Fruit fly (Drosophila melanogaster): Measurements from ENCODE around the gene CG9801.
A peak's percentile ranks its signal among the peaks of the same experiment; 100 is the strongest.

CG9801 gene

DNA sequence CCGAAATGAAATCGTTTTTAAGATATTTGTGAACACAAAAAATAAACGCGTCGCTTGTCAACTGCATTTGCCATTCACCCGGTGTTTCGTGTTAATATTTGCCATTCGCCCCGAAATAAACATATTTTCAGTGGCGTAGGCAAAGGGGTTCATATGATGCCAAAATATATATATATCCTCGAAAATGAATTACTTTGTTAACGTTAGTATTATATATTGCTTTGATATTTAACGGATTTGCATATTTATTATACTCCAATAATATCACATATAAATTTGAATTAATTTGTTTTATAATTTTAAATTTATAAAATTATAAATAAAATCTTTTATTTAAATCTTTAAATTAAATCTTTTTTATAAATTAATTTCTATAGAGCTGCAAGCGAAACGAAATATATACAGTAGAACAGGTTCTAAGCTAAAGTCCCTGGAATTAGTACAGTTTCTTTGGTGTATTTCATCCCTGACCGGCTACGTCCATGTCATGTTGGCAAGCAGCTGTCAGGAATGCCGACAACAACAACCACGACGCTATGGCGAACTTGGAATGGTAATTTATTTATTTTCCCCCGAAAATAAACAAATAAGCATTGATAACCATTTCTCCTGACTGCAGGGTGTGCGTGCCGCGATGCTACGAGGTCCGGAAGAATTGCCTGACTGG is 15.7 kb downstream of the CG9801 start, which contains the start of the genes M1BP and CG8202 (continued):
- TF ChIP-seq gcm (GFP tag; optimal IDR thresholded peaks at IDR 0.05) (peak; percentile 94), HmgD (GFP tag; optimal IDR thresholded peaks at IDR 0.05) (no peak), Jarid2 (GFP tag; optimal IDR thresholded peaks at IDR 0.05) (no peak), CG10209 (GFP tag; optimal IDR thresholded peaks at IDR 0.05) (peak; percentile 90), CG9797 (GFP tag; optimal IDR thresholded peaks at IDR 0.05) (peak; percentile 54), CG10565 (GFP tag; optimal IDR thresholded peaks at IDR 0.05) (peak; percentile 43), CG31224 (GFP tag; IDR thresholded peaks at IDR 0.05) (peak; percentile 52), Abd-B (GFP tag; optimal IDR thresholded peaks at IDR 0.05) (peak; percentile 87), Sox100B (GFP tag; optimal IDR thresholded peaks at IDR 0.05) (peak; percentile 97), tgo (GFP tag; IDR thresholded peaks at IDR 0.05) (peak; percentile 83), trem (tag; optimal IDR thresholded peaks at IDR 0.05) (peak; percentile 87), mld (GFP tag; IDR thresholded peaks at IDR 0.05; ENCODE audit: partially characterized antibody) (no peak), CG2116 (GFP tag; optimal IDR thresholded peaks at IDR 0.05) (peak; percentile 73), CG9876 (GFP tag; optimal IDR thresholded peaks at IDR 0.05) (peak; percentile 44), CG30403 (GFP tag; optimal IDR thresholded peaks at IDR 0.05) (peak; percentile 90), cas (GFP tag; IDR thresholded peaks at IDR 0.05) (no peak), ci (GFP tag; IDR thresholded peaks at IDR 0.05) (peak; percentile 67; the same call in 2 of the 3 replicates), tll (GFP tag; optimal IDR thresholded peaks at IDR 0.05) (no peak), Bdp1 (GFP tag; optimal IDR thresholded peaks at IDR 0.05) (no peak), sna (GFP tag; IDR thresholded peaks at IDR 0.05; ENCODE audit: partially characterized antibody) (no peak), Gug (GFP tag; IDR thresholded peaks at IDR 0.05) (peak; percentile 75), crp (GFP tag; optimal IDR thresholded peaks at IDR 0.05) (peak in 1 of 2 experiments; percentile 73), cad (GFP tag; optimal IDR thresholded peaks at IDR 0.05) (no peak), hkb (optimal IDR thresholded peaks at IDR 0.05) (no peak), hkb (GFP tag; IDR thresholded peaks at IDR 0.05) (peak; percentile 77), CG5245 (GFP tag; optimal IDR thresholded peaks at IDR 0.05) (peak; percentile 76), Poxn (GFP tag; IDR thresholded peaks at IDR 0.05) (no peak), CkIIα-i1 (GFP tag; IDR thresholded peaks at IDR 0.05) (0 out of 2 replicates have a peak, but pooled peaks have one; percentile 7), Oaz (GFP tag; IDR thresholded peaks at IDR 0.05) (no peak), CG11456 (GFP tag; IDR thresholded peaks at IDR 0.05) (peak; percentile 83), bcd (GFP tag; optimal IDR thresholded peaks at IDR 0.05) (peak; percentile 90), klu (GFP tag; IDR thresholded peaks at IDR 0.05) (peak; percentile 67; the same call in 1 of the 2 replicates), CG8290 (GFP tag; optimal IDR thresholded peaks at IDR 0.05) (peak; percentile 83), CG8290 (tag; optimal IDR thresholded peaks at IDR 0.05) (no peak), CG15514 (GFP tag; optimal IDR thresholded peaks at IDR 0.05) (peak; percentile 56), org-1 (GFP tag; optimal IDR thresholded peaks at IDR 0.05) (peak; percentile 71), CG6254 (GFP tag; optimal IDR thresholded peaks at IDR 0.05) (peak; percentile 75), HLHmδ (GFP tag; optimal IDR thresholded peaks at IDR 0.05) (no peak), Dp (GFP tag; optimal IDR thresholded peaks at IDR 0.05) (peak; percentile 2), NC2β (GFP tag; optimal IDR thresholded peaks at IDR 0.05) (peak; percentile 13), Sry-β (GFP tag; optimal IDR thresholded peaks at IDR 0.05) (peak; percentile 51), CG6272 (GFP tag; IDR thresholded peaks at IDR 0.05) (peak; percentile 59; the same call in 1 of the 2 replicates), CoRest (tag; optimal IDR thresholded peaks at IDR 0.05) (peak; percentile 97), z (GFP tag; IDR thresholded peaks at IDR 0.05) (no peak), CG12744 (GFP tag; optimal IDR thresholded peaks at IDR 0.05) (peak; percentile 31), CG17829 (tag; optimal IDR thresholded peaks at IDR 0.05) (peak; percentile 94), slou (GFP tag; optimal IDR thresholded peaks at IDR 0.05) (peak; percentile 41), inv (GFP tag; IDR thresholded peaks at IDR 0.05; ENCODE audit: partially characterized antibody) (no peak), CG1647 (GFP tag; optimal IDR thresholded peaks at IDR 0.05) (no peak), CG1602 (GFP tag; optimal IDR thresholded peaks at IDR 0.05) (peak; percentile 88)
